Fruit fly (Drosophila melanogaster): ENCODE results near the gene CG13875.

Gene CG13875

dm6 chr3L:199050-199745, 19.5 kb downstream of the CG13875 start (continued):
- peak; percentile 35 for TF ChIP-seq CG9817 (tag; optimal IDR thresholded peaks at IDR 0.05)
- TF ChIP-seq hkb (optimal IDR thresholded peaks at IDR 0.05) = no peak
- 0 out of 2 replicates have a peak, but pooled peaks have one; percentile 33 for TF ChIP-seq hkb (GFP tag; IDR thresholded peaks at IDR 0.05)
- TF ChIP-seq dan (GFP tag; IDR thresholded peaks at IDR 0.05) = no peak
- no peak for TF ChIP-seq CG16779 (GFP tag; IDR thresholded peaks at IDR 0.05)
- TF ChIP-seq CG10147 (GFP tag; optimal IDR thresholded peaks at IDR 0.05) = no peak
- no peak for TF ChIP-seq CG33213 (GFP tag; optimal IDR thresholded peaks at IDR 0.05)
- TF ChIP-seq CG10543 (GFP tag; optimal IDR thresholded peaks at IDR 0.05) = no peak
- TF ChIP-seq CG32772 (GFP tag; IDR thresholded peaks at IDR 0.05) = peak; percentile 63; the same call in 1 of the 2 replicates
- no peak for TF ChIP-seq CG8924 (tag; optimal IDR thresholded peaks at IDR 0.05)
- TF ChIP-seq tgo (GFP tag; IDR thresholded peaks at IDR 0.05) = peak; percentile 52; the same call in 2 of the 3 replicates
- TF ChIP-seq slou (GFP tag; optimal IDR thresholded peaks at IDR 0.05) = no peak
- peak in 1 of 3 experiments; percentile 23 for TF ChIP-seq Stat92E (GFP tag; optimal IDR thresholded peaks at IDR 0.05)
- peak; percentile 46 for TF ChIP-seq CG3847 (GFP tag; IDR thresholded peaks at IDR 0.05)
- TF ChIP-seq seq (GFP tag; IDR thresholded peaks at IDR 0.05) = 0 out of 2 replicates have a peak, but pooled peaks have one; percentile 32
- TF ChIP-seq Vsx1 (GFP tag; optimal IDR thresholded peaks at IDR 0.05) = no peak
- no peak for TF ChIP-seq lov (optimal IDR thresholded peaks at IDR 0.05)
- peak; percentile 62; the same call in 2 of the 3 replicates for TF ChIP-seq lov (GFP tag; IDR thresholded peaks at IDR 0.05)
- TF ChIP-seq CG8765 (GFP tag; IDR thresholded peaks at IDR 0.05) = 0 out of 2 replicates have a peak, but pooled peaks have one; percentile 18
- TF ChIP-seq caup (GFP tag; optimal IDR thresholded peaks at IDR 0.05; ENCODE audit: severe bottlenecking) = no peak
- TF ChIP-seq slp2 (GFP tag; optimal IDR thresholded peaks at IDR 0.05) = no peak
- no peak for TF ChIP-seq CG10565 (GFP tag; optimal IDR thresholded peaks at IDR 0.05)
- TF ChIP-seq CG12391 (tag; optimal IDR thresholded peaks at IDR 0.05) = no peak
- TF ChIP-seq tin (GFP tag; optimal IDR thresholded peaks at IDR 0.05) = peak; percentile 0
- no peak for TF ChIP-seq CG5953 (GFP tag; IDR thresholded peaks at IDR 0.05)
- TF ChIP-seq salm (tag; optimal IDR thresholded peaks at IDR 0.05) = no peak
- TF ChIP-seq gro (GFP tag; optimal IDR thresholded peaks at IDR 0.05) = no peak
- peak; percentile 48; the same call in 2 of the 3 replicates for TF ChIP-seq jigr1 (GFP tag; IDR thresholded peaks at IDR 0.05)
- no peak for TF ChIP-seq sug (tag; optimal IDR thresholded peaks at IDR 0.05)
- TF ChIP-seq Eip74EF (GFP tag; optimal IDR thresholded peaks at IDR 0.05) = no peak
- peak; percentile 51 for TF ChIP-seq sob (GFP tag; IDR thresholded peaks at IDR 0.05)
- no peak for TF ChIP-seq pfk (GFP tag; optimal IDR thresholded peaks at IDR 0.05)
- TF ChIP-seq C15 (GFP tag; IDR thresholded peaks at IDR 0.05) = no peak
- no peak for TF ChIP-seq CG15073 (GFP tag; optimal IDR thresholded peaks at IDR 0.05)
- no peak for TF ChIP-seq CG15601 (tag; optimal IDR thresholded peaks at IDR 0.05)
- TF ChIP-seq CG16813 (GFP tag; IDR thresholded peaks at IDR 0.05; ENCODE audit: partially characterized antibody) = peak; percentile 31; the same call in 2 of the 3 replicates
- TF ChIP-seq gce (GFP tag; IDR thresholded peaks at IDR 0.05) = no peak
- TF ChIP-seq Doc2 (GFP tag; IDR thresholded peaks at IDR 0.05) = no peak
- TF ChIP-seq CG11247 (GFP tag; IDR thresholded peaks at IDR 0.05) = no peak
- no peak for TF ChIP-seq so (GFP tag; IDR thresholded peaks at IDR 0.05)
- TF ChIP-seq CG3407 (GFP tag; optimal IDR thresholded peaks at IDR 0.05) = no peak
- no peak for TF ChIP-seq CG4707 (GFP tag; optimal IDR thresholded peaks at IDR 0.05)
- TF ChIP-seq tap (tag; optimal IDR thresholded peaks at IDR 0.05) = no peak
- no peak for TF ChIP-seq CG8089 (GFP tag; optimal IDR thresholded peaks at IDR 0.05)
- no peak for TF ChIP-seq h (optimal IDR thresholded peaks at IDR 0.05)
- no peak for TF ChIP-seq fd102C (GFP tag; optimal IDR thresholded peaks at IDR 0.05)
- TF ChIP-seq Optix (GFP tag; IDR thresholded peaks at IDR 0.05) = no peak
- no peak for TF ChIP-seq CG1603 (tag; optimal IDR thresholded peaks at IDR 0.05)
- peak; percentile 74 for TF ChIP-seq MESR4 (GFP tag; optimal IDR thresholded peaks at IDR 0.05)
- TF ChIP-seq ranshi (GFP tag; IDR thresholded peaks at IDR 0.05) = no peak

Data from whole organism, embryonic.